Worm (Caenorhabditis elegans): Measurements from ENCODE around the gene col-88.

DNA sequence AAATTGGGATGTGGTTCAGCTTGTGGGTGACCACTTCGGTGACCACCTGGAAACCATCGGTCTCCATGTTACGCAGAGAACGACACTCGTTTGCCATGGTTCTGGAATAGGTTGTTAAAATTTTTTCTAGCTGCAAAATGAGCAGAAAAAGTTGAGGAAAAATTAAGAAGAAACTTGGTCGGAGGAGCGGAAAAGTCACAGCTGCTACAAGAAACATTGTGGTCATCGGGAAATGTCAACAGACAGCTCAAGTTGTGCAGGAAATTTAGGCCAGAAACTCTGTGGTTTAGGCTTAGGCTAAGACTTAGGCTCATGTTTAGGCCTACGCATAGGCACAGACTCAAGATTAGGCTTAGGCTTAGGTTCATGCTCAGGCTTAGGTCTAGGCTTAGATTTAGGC is 25.3 kb downstream of the col-88 start, which contains the start of gene pck-1:
- TF ChIP-seq ama-1 (optimal IDR thresholded peaks at IDR 0.05) (no peak), tbx-37 (GFP tag; conservative IDR thresholded peaks at IDR 0.05) (no peak), pes-1 (GFP tag; IDR thresholded peaks at IDR 0.05) (no peak), ceh-13 (GFP tag; optimal IDR thresholded peaks at IDR 0.05) (no peak), scrt-1 (GFP tag; IDR thresholded peaks at IDR 0.05) (no peak), aly-1 (tag; optimal IDR thresholded peaks at IDR 0.05) (no peak), hmbx-1 (tag; optimal IDR thresholded peaks at IDR 0.05) (no peak), F13C5.2 (tag; optimal IDR thresholded peaks at IDR 0.05) (no peak), hnd-1 (tag; optimal IDR thresholded peaks at IDR 0.05) (no peak)

All from whole organism, early embryonic.